Worm (Caenorhabditis elegans): ENCODE measurements around the gene vha-5.

DNA sequence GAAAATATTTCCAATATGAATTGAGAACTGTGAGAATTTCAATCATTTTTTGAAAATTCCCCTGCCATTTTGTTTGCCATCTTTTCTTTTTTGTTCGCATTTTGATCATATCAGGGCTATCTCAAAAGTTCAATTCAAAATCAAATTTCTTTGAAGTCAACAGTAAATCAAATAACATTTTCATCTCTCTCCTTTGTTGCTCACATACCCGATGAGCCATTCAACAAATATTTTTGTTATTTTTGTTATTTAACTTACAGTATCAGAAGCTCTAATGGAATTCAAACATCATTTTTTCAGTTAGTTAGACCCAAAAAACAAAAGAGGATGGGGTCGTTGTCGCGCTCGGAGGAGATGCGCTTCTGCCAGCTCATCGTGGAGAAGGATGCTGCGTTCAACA, at the start of gene vha-5:
- TF ChIP-seq akir-1 (GFP tag; optimal IDR thresholded peaks at IDR 0.05) (no peak), hsf-1 (GFP tag; IDR thresholded peaks at IDR 0.05) (no peak), snpc-1.3 (tag; optimal IDR thresholded peaks at IDR 0.05; ENCODE audit: insufficient read depth) (no peak), cebp-1 (GFP tag; IDR thresholded peaks at IDR 0.05) (no peak), cebp-1 (tag; optimal IDR thresholded peaks at IDR 0.05) (no peak), unc-62 (GFP tag; optimal IDR thresholded peaks at IDR 0.05) (no peak), aptf-3 (GFP tag; IDR thresholded peaks at IDR 0.05) (no peak), mes-4 (tag; optimal IDR thresholded peaks at IDR 0.05) (no peak), nfya-1 (tag; optimal IDR thresholded peaks at IDR 0.05; ENCODE audit: borderline replicate concordance, insufficient read depth) (no peak), ztf-6 (GFP tag; IDR thresholded peaks at IDR 0.05) (no peak), snpc-4 (GFP tag; optimal IDR thresholded peaks at IDR 0.05) (no peak), snpc-4 (tag; optimal IDR thresholded peaks at IDR 0.05) (no peak)

All from whole organism, young adult.